Fruit fly (Drosophila melanogaster) Kc167 (cell line): Measurements from ENCODE around the gene Sap-r.

Experiments used
- Sin3A ChIP-seq: fragments of >200 bp; optimal IDR thresholded peaks from 2 replicates; lab custom pipeline; 2018; ENCODE audit warnings: missing external identifiers
- h ChIP-seq: fragments of >200 bp; optimal IDR thresholded peaks from 3 replicates; lab custom pipeline; 2018; ENCODE audit warnings: missing external identifiers
- psq ChIP-seq: fragments of >200 bp; optimal IDR thresholded peaks from 2 replicates; lab custom pipeline; 2017; ENCODE audit warnings: missing external identifiers
- ttk ChIP-seq: sonication (Bioruptor generic); optimal IDR thresholded peaks from 2 replicates; lab custom pipeline; 2017; ENCODE audit warnings: missing external identifiers

dm6 chr3R:30932092-30932491 lies 43.2 kb upstream of the Sap-r start:
- TF ChIP-seq Sin3A (lab: Kevin White, UChicago) (no peak), h (lab: Kevin White, UChicago) (no peak), ttk (lab: Kevin White, UChicago) (no peak), psq (lab: Kevin White, UChicago) (no peak)
